Fruit fly (Drosophila melanogaster) whole organism, embryonic: ENCODE data around the gene CG4611.

Experiments
- ATbp ChIP-seq: fragments of 200-800 bp; sonication (Bioruptor generic); optimal IDR thresholded peaks from 2 replicates; lab custom pipeline; 2017; ENCODE audit warnings: missing biosample characterization, mild to moderate bottlenecking, missing genetic modification characterization, missing genetic modification reagents
- C15 ChIP-seq: fragments of 200-800 bp; sonication (Bioruptor generic); IDR thresholded peaks from 3 replicates; pipeline ENCODE4 v1.3.6; 2022; ENCODE audit warnings: missing biosample characterization, missing genetic modification characterization
- CG10431 ChIP-seq: fragments of 200-800 bp; sonication (Bioruptor generic); optimal IDR thresholded peaks from 3 replicates; lab custom pipeline; 2018; ENCODE audit warnings: missing biosample characterization, mild to moderate bottlenecking, missing genetic modification characterization
- CG11093 ChIP-seq: fragments of 200-800 bp; sonication (Bioruptor generic); IDR thresholded peaks from 3 replicates; pipeline ENCODE4 v1.3.6; 2022; ENCODE audit warnings: missing biosample characterization, missing genetic modification characterization
- CG11695 ChIP-seq: fragments of 200-800 bp; sonication (Bioruptor generic); IDR thresholded peaks from 3 replicates; pipeline ENCODE4 v1.3.6; 2022; ENCODE audit warnings: missing biosample characterization, missing genetic modification characterization
- CG15479 ChIP-seq: fragments of 200-800 bp; sonication (Bioruptor generic); optimal IDR thresholded peaks from 3 replicates; lab custom pipeline; 2019; ENCODE audit warnings: missing biosample characterization, mild to moderate bottlenecking, missing genetic modification characterization, moderate library complexity
- CG17328 ChIP-seq: fragments of 200-800 bp; sonication (Bioruptor generic); IDR thresholded peaks from 2 replicates; pipeline ENCODE4 v1.3.6; 2022; ENCODE audit warnings: missing biosample characterization, missing genetic modification characterization
- CG18262 ChIP-seq: fragments of 200-800 bp; optimal IDR thresholded peaks from 3 replicates; lab custom pipeline; 2019; ENCODE audit warnings: missing biosample characterization, mild to moderate bottlenecking, missing genetic modification characterization, moderate library complexity
- CG18619 ChIP-seq: fragments of 200-800 bp; sonication (Bioruptor generic); optimal IDR thresholded peaks from 3 replicates; lab custom pipeline; 2017; ENCODE audit warnings: missing biosample characterization, mild to moderate bottlenecking, missing genetic modification characterization
- CG31388 ChIP-seq: fragments of 200-800 bp; sonication (Bioruptor generic); optimal IDR thresholded peaks from 2 replicates; lab custom pipeline; 2016; ENCODE audit warnings: missing biosample characterization, missing genetic modification characterization
- CG4282 ChIP-seq: fragments of 200-800 bp; sonication (Bioruptor generic); optimal IDR thresholded peaks from 2 replicates; lab custom pipeline; 2016; ENCODE audit warnings: missing biosample characterization, missing genetic modification characterization
- CG4404 ChIP-seq: fragments of 200-800 bp; sonication (Bioruptor generic); IDR thresholded peaks from 2 replicates; pipeline ENCODE4 v1.3.6; 2022; ENCODE audit warnings: missing biosample characterization, missing genetic modification characterization
- CG4617 ChIP-seq: fragments of 200-800 bp; sonication (Bioruptor generic); optimal IDR thresholded peaks from 3 replicates; lab custom pipeline; 2016; ENCODE audit warnings: missing biosample characterization, missing genetic modification characterization, borderline replicate concordance
- CG6683 ChIP-seq: fragments of 200-800 bp; sonication (Bioruptor generic); optimal IDR thresholded peaks from 2 replicates; lab custom pipeline; 2017; ENCODE audit warnings: missing biosample characterization, mild to moderate bottlenecking, missing genetic modification characterization, missing genetic modification reagents
- CG7271 ChIP-seq: fragments of 200-800 bp; sonication (Bioruptor generic); optimal IDR thresholded peaks from 2 replicates; lab custom pipeline; 2018; ENCODE audit warnings: missing biosample characterization, mild to moderate bottlenecking, missing genetic modification characterization, moderate library complexity
- CG8388 ChIP-seq: fragments of 200-800 bp; sonication (Bioruptor generic); optimal IDR thresholded peaks from 2 replicates; lab custom pipeline; 2019; ENCODE audit warnings: missing biosample characterization, mild to moderate bottlenecking, missing genetic modification characterization, moderate library complexity
- CG9215 ChIP-seq: fragments of 200-800 bp; sonication (Bioruptor generic); IDR thresholded peaks from 2 replicates; pipeline ENCODE4 v1.3.6; 2022; ENCODE audit warnings: missing biosample characterization, missing genetic modification characterization
- Dek ChIP-seq: fragments of 200-800 bp; sonication (Bioruptor generic); optimal IDR thresholded peaks from 3 replicates; lab custom pipeline; 2019; ENCODE audit warnings: missing biosample characterization, mild to moderate bottlenecking, missing genetic modification characterization, moderate library complexity
- GATAe ChIP-seq: fragments of 200-800 bp; sonication (Bioruptor generic); conservative IDR thresholded peaks from 2 replicates; pipeline ENCODE4 v1.3.6; 2022; ENCODE audit warnings: missing biosample characterization, missing genetic modification characterization
- Hsf ChIP-seq: fragments of 200-800 bp; sonication (Bioruptor generic); optimal IDR thresholded peaks from 3 replicates; lab custom pipeline; 2016; ENCODE audit warnings: missing biosample characterization, missing genetic modification characterization
- MESR4 ChIP-seq: fragments of 200-800 bp; sonication (Bioruptor generic); optimal IDR thresholded peaks from 2 replicates; lab custom pipeline; 2018; ENCODE audit warnings: missing biosample characterization, mild to moderate bottlenecking, missing genetic modification characterization, moderate library complexity
- Max ChIP-seq: fragments of 200-800 bp; sonication (Bioruptor generic); optimal IDR thresholded peaks from 2 replicates; lab custom pipeline; 2016; ENCODE audit warnings: missing biosample characterization, mild to moderate bottlenecking, missing genetic modification characterization
- Mrtf ChIP-seq: fragments of 200-800 bp; sonication (Bioruptor generic); IDR thresholded peaks from 3 replicates; pipeline ENCODE4 v1.3.6; 2022; ENCODE audit warnings: missing biosample characterization, missing genetic modification characterization
- Nf-YB ChIP-seq: fragments of 200-800 bp; sonication (Bioruptor generic); optimal IDR thresholded peaks from 3 replicates; lab custom pipeline; 2019; ENCODE audit warnings: missing biosample characterization, mild to moderate bottlenecking, missing genetic modification characterization, moderate library complexity
- Nf-YC ChIP-seq: fragments of 200-800 bp; optimal IDR thresholded peaks from 3 replicates; lab custom pipeline; 2019; ENCODE audit warnings: missing biosample characterization, mild to moderate bottlenecking, missing genetic modification characterization, moderate library complexity
- Optix ChIP-seq: fragments of 200-800 bp; sonication (Bioruptor generic); IDR thresholded peaks from 3 replicates; pipeline ENCODE4 v1.3.6; 2022; ENCODE audit warnings: missing biosample characterization, missing genetic modification characterization
- Side ChIP-seq: fragments of 200-800 bp; sonication (Bioruptor generic); optimal IDR thresholded peaks from 2 replicates; lab custom pipeline; 2016; ENCODE audit warnings: missing biosample characterization, missing genetic modification characterization
- Ssrp ChIP-seq: fragments of 200-800 bp; sonication (Bioruptor generic); optimal IDR thresholded peaks from 2 replicates; lab custom pipeline; 2018; ENCODE audit warnings: missing biosample characterization, mild to moderate bottlenecking, missing genetic modification characterization, moderate library complexity
- Usf ChIP-seq: fragments of 200-800 bp; sonication (Bioruptor generic); optimal IDR thresholded peaks from 2 replicates; lab custom pipeline; 2017; ENCODE audit warnings: missing genotype, missing biosample characterization, missing genetic modification characterization
- ab ChIP-seq: fragments of 200-800 bp; sonication (Bioruptor generic); optimal IDR thresholded peaks from 2 replicates; lab custom pipeline; 2016; ENCODE audit warnings: missing biosample characterization, missing genetic modification characterization
- abd-A ChIP-seq: fragments of 200-800 bp; sonication (Bioruptor generic); optimal IDR thresholded peaks from 3 replicates; lab custom pipeline; 2019; ENCODE audit warnings: missing biosample characterization, mild to moderate bottlenecking, missing genetic modification characterization, moderate library complexity
- ac ChIP-seq: fragments of 200-800 bp; sonication (Bioruptor generic); optimal IDR thresholded peaks from 3 replicates; lab custom pipeline; 2017; ENCODE audit warnings: missing biosample characterization, mild to moderate bottlenecking, missing genetic modification characterization
- bowl ChIP-seq: fragments of 200-800 bp; sonication (Bioruptor generic); IDR thresholded peaks from 2 replicates; pipeline ENCODE4 v1.3.6; 2022; ENCODE audit warnings: missing biosample characterization, missing genetic modification characterization
- cg ChIP-seq: fragments of 200-800 bp; sonication (Bioruptor generic); optimal IDR thresholded peaks from 3 replicates; lab custom pipeline; 2019; ENCODE audit warnings: missing biosample characterization, mild to moderate bottlenecking, missing genetic modification characterization, moderate library complexity
- ci ChIP-seq: fragments of 200-800 bp; sonication (Bioruptor generic); IDR thresholded peaks from 3 replicates; pipeline ENCODE4 v1.3.6; 2022; ENCODE audit warnings: missing biosample characterization, missing genetic modification characterization
- corto ChIP-seq: fragments of 200-800 bp; sonication (Bioruptor generic); optimal IDR thresholded peaks from 2 replicates; lab custom pipeline; 2016; ENCODE audit warnings: missing biosample characterization, mild to moderate bottlenecking, missing genetic modification characterization, moderate library complexity
- dimm ChIP-seq: fragments of 200-800 bp; sonication (Bioruptor generic); IDR thresholded peaks from 2 replicates; pipeline ENCODE4 v1.3.6; 2022; ENCODE audit warnings: missing biosample characterization, missing genetic modification characterization
- dmrt99B ChIP-seq: fragments of 200-800 bp; sonication (Bioruptor generic); optimal IDR thresholded peaks from 2 replicates; lab custom pipeline; 2018; ENCODE audit warnings: missing biosample characterization, mild to moderate bottlenecking, missing genetic modification characterization, moderate library complexity
- dpn ChIP-seq, 2 experiments: fragments of 200-800 bp; sonication (Bioruptor generic); optimal IDR thresholded peaks; 3 replicates each; lab custom pipeline; 2016; ENCODE audit warnings: missing biosample characterization in 2 of 2, missing genetic modification characterization in 2 of 2
- eyg ChIP-seq: fragments of 200-800 bp; sonication (Bioruptor generic); optimal IDR thresholded peaks from 3 replicates; lab custom pipeline; 2016; ENCODE audit warnings: missing biosample characterization, missing genetic modification characterization
- hbn ChIP-seq: fragments of 200-800 bp; sonication (Bioruptor generic); IDR thresholded peaks from 2 replicates; pipeline ENCODE4 v1.3.6; 2022; ENCODE audit warnings: missing biosample characterization, missing genetic modification characterization; ENCODE audit not compliant: partially characterized antibody
- jigr1 ChIP-seq: fragments of 200-800 bp; sonication (Bioruptor generic); IDR thresholded peaks from 3 replicates; pipeline ENCODE4 v1.3.6; 2022; ENCODE audit warnings: missing biosample characterization, missing genetic modification characterization
- ken ChIP-seq: fragments of 200-800 bp; sonication (Bioruptor generic); IDR thresholded peaks from 3 replicates; pipeline ENCODE4 v1.3.6; 2022; ENCODE audit warnings: missing biosample characterization, missing genetic modification characterization
- nau ChIP-seq: fragments of 200-800 bp; sonication (Bioruptor generic); optimal IDR thresholded peaks from 3 replicates; lab custom pipeline; 2017; ENCODE audit warnings: missing biosample characterization, mild to moderate bottlenecking, missing genetic modification characterization, missing genetic modification reagents
- otp ChIP-seq: fragments of 200-800 bp; sonication (Bioruptor generic); IDR thresholded peaks from 3 replicates; pipeline ENCODE4, ENCODE4 v1.3.6; 2022; ENCODE audit warnings: missing biosample characterization, missing genetic modification characterization
- sisA ChIP-seq: fragments of 200-800 bp; sonication (Bioruptor generic); IDR thresholded peaks from 2 replicates; pipeline ENCODE4 v1.3.6; 2022; ENCODE audit warnings: missing biosample characterization, missing genetic modification characterization
- so ChIP-seq: fragments of 200-800 bp; sonication (Bioruptor generic); IDR thresholded peaks from 3 replicates; pipeline ENCODE4 v1.3.6; 2022; ENCODE audit warnings: missing biosample characterization, missing genetic modification characterization
- sob ChIP-seq: fragments of 200-800 bp; sonication (Bioruptor generic); IDR thresholded peaks from 2 replicates; pipeline ENCODE4 v1.3.6; 2022; ENCODE audit warnings: missing biosample characterization, missing genetic modification characterization
- sqz ChIP-seq: fragments of 200-800 bp; sonication (Bioruptor generic); optimal IDR thresholded peaks from 3 replicates; lab custom pipeline; 2018; ENCODE audit warnings: missing biosample characterization, mild to moderate bottlenecking, missing genetic modification characterization
- vnd ChIP-seq: fragments of 200-800 bp; sonication (Bioruptor generic); IDR thresholded peaks from 3 replicates; pipeline ENCODE4 v1.3.6; 2022; ENCODE audit warnings: missing biosample characterization, missing genetic modification characterization; ENCODE audit not compliant: partially characterized antibody
- wek ChIP-seq: fragments of 200-800 bp; sonication (Bioruptor generic); optimal IDR thresholded peaks from 3 replicates; lab custom pipeline; 2018; ENCODE audit warnings: missing biosample characterization, mild to moderate bottlenecking, missing genetic modification characterization, moderate library complexity

CG4611 gene

dm6 chr3L:5133704-5134430, 2.3 kb upstream of the CG4611 start, which contains the start of gene Yod1 (continued):
- TF ChIP-seq GATAe (no peak), MESR4 (peak; percentile 76), ab (no peak), CG9215 (no peak), Ssrp (tag; lab: Kevin White, UChicago) (no peak), CG17328 (GFP tag; lab: Robert Waterston, UW) (no peak), ATbp (GFP tag; lab: Kevin White, UChicago) (no peak), hbn (peak; percentile 68), CG4617 (peak; percentile 66), dmrt99B (no peak), Dek (tag; lab: Kevin White, UChicago) (peak; percentile 2), jigr1 (GFP tag; lab: Robert Waterston, UW) (no peak), dpn (GFP tag; optimal IDR thresholded peaks at IDR 0.05; lab: Kevin White, UChicago) (no peak), CG11695 (GFP tag; lab: Robert Waterston, UW) (no peak), Nf-YB (GFP tag; lab: Kevin White, UChicago) (no peak), CG6683 (GFP tag; lab: Kevin White, UChicago) (no peak), ac (GFP tag; lab: Kevin White, UChicago) (no peak), Side (GFP tag; lab: Kevin White, UChicago) (no peak), Max (no peak), abd-A (peak; percentile 35), cg (GFP tag; lab: Kevin White, UChicago) (no peak), eyg (no peak), CG18619 (GFP tag; lab: Kevin White, UChicago) (no peak), bowl (no peak), Optix (no peak), CG31388 (GFP tag; lab: Kevin White, UChicago) (no peak), Hsf (GFP tag; lab: Kevin White, UChicago) (no peak), otp (GFP tag; lab: Robert Waterston, UW) (no peak), CG8388 (GFP tag; lab: Kevin White, UChicago) (no peak), CG18262 (tag; lab: Kevin White, UChicago) (no peak), sqz (GFP tag; lab: Kevin White, UChicago) (peak; percentile 69), nau (GFP tag; lab: Kevin White, UChicago) (no peak), corto (GFP tag; lab: Kevin White, UChicago) (no peak), Usf (no peak), Mrtf (no peak), vnd (GFP tag; lab: Robert Waterston, UW) (peak; percentile 79), so (GFP tag; lab: Robert Waterston, UW) (no peak), CG4404 (no peak), CG7271 (no peak), dimm (no peak), C15 (GFP tag; lab: Robert Waterston, UW) (no peak), CG10431 (GFP tag; lab: Kevin White, UChicago) (no peak), CG11093 (no peak), ken (no peak), sob (GFP tag; lab: Robert Waterston, UW) (no peak), wek (GFP tag; lab: Kevin White, UChicago) (no peak), CG4282 (GFP tag; lab: Kevin White, UChicago) (no peak), Nf-YC (tag; lab: Kevin White, UChicago) (peak; percentile 17), CG15479 (GFP tag; lab: Kevin White, UChicago) (no peak), ci (GFP tag; lab: Robert Waterston, UW) (no peak), sisA (GFP tag; lab: Robert Waterston, UW) (no peak)
